Fruit fly (Drosophila melanogaster): ENCODE measurements around the gene Cpr11B.

Gene Cpr11B

dm6 chrX:12592121-12592466, 39.2 kb downstream of the Cpr11B start, which contains the start of gene LIMK1:
Gene LIMK1, minus strand, starts transcription at chrX:12592193.
- TF ChIP-seq Pif1A (GFP tag; optimal IDR thresholded peaks at IDR 0.05) (no peak), CG34367 (tag; optimal IDR thresholded peaks at IDR 0.05) (peak; percentile 12)

dm6 chrX:12595100-12595609, 42.2 kb downstream of the Cpr11B start:
- no peak for TF ChIP-seq CG32121 (GFP tag; IDR thresholded peaks at IDR 0.05)
- no peak for TF ChIP-seq CG13204 (GFP tag; optimal IDR thresholded peaks at IDR 0.05)
- TF ChIP-seq gl (tag; optimal IDR thresholded peaks at IDR 0.05), result no peak
- no peak for TF ChIP-seq CG34367 (tag; optimal IDR thresholded peaks at IDR 0.05)
- TF ChIP-seq Snoo (tag; optimal IDR thresholded peaks at IDR 0.05), result no peak
- TF ChIP-seq Ets98B (GFP tag; IDR thresholded peaks at IDR 0.05), result no peak
- no peak for TF ChIP-seq CG12605 (GFP tag; IDR thresholded peaks at IDR 0.05)
- no peak for TF ChIP-seq CG9948 (tag; optimal IDR thresholded peaks at IDR 0.05)
- no peak for TF ChIP-seq CG10348 (GFP tag; IDR thresholded peaks at IDR 0.05)
- no peak for TF ChIP-seq CG15710 (tag; optimal IDR thresholded peaks at IDR 0.05)
- no peak for TF ChIP-seq CG14655 (GFP tag; optimal IDR thresholded peaks at IDR 0.05)
- TF ChIP-seq Pif1B (GFP tag; optimal IDR thresholded peaks at IDR 0.05), result no peak

- TF ChIP-seq CG32121 (GFP tag; IDR thresholded peaks at IDR 0.05) (no peak), rn (GFP tag; IDR thresholded peaks at IDR 0.05) (no peak), CG9948 (tag; optimal IDR thresholded peaks at IDR 0.05) (peak; percentile 11), Snoo (tag; optimal IDR thresholded peaks at IDR 0.05) (peak; percentile 11), CG15710 (tag; optimal IDR thresholded peaks at IDR 0.05) (peak; percentile 29), CG8159 (tag; optimal IDR thresholded peaks at IDR 0.05) (peak; percentile 29)
Measured at dm6 chrX:12595610-12596336, 42.8 kb downstream of the Cpr11B start, which contains the start of the genes CG1824 and Sec16. Gene CG1824, minus strand, starts transcription at chrX:12595624. Gene Sec16, plus strand, starts transcription at chrX:12596047.

- peak; percentile 76 for TF ChIP-seq Snoo (tag; optimal IDR thresholded peaks at IDR 0.05)
- TF ChIP-seq CG32121 (GFP tag; IDR thresholded peaks at IDR 0.05), result 0 out of 2 replicates have a peak, but pooled peaks have one; percentile 22
- TF ChIP-seq CG12605 (GFP tag; IDR thresholded peaks at IDR 0.05), result peak; percentile 41; the same call in 1 of the 2 replicates
- peak; percentile 92 for TF ChIP-seq EcR (GFP tag; optimal IDR thresholded peaks at IDR 0.05)
- TF ChIP-seq Ets98B (GFP tag; IDR thresholded peaks at IDR 0.05), result peak; percentile 53
- TF ChIP-seq Pif1B (GFP tag; optimal IDR thresholded peaks at IDR 0.05), result peak; percentile 74
- TF ChIP-seq CG13204 (GFP tag; optimal IDR thresholded peaks at IDR 0.05), result no peak
- TF ChIP-seq CG9948 (tag; optimal IDR thresholded peaks at IDR 0.05), result peak; percentile 10
- TF ChIP-seq gl (tag; optimal IDR thresholded peaks at IDR 0.05), result no peak
- peak; percentile 13 for TF ChIP-seq CG15710 (tag; optimal IDR thresholded peaks at IDR 0.05)
Measured at dm6 chrX:12596353-12597107, 43.6 kb downstream of the Cpr11B start.

- TF ChIP-seq Snoo (tag; optimal IDR thresholded peaks at IDR 0.05), result no peak
- TF ChIP-seq CG15710 (tag; optimal IDR thresholded peaks at IDR 0.05), result no peak
- no peak for TF ChIP-seq fd96Ca (GFP tag; IDR thresholded peaks at IDR 0.05)
- no peak for TF ChIP-seq CG14655 (GFP tag; optimal IDR thresholded peaks at IDR 0.05)
- no peak for TF ChIP-seq CG9948 (tag; optimal IDR thresholded peaks at IDR 0.05)
- TF ChIP-seq CG12605 (GFP tag; IDR thresholded peaks at IDR 0.05), result no peak
- no peak for TF ChIP-seq Pif1B (GFP tag; optimal IDR thresholded peaks at IDR 0.05)
- no peak for TF ChIP-seq CG13204 (GFP tag; optimal IDR thresholded peaks at IDR 0.05)
- TF ChIP-seq D1 (tag; optimal IDR thresholded peaks at IDR 0.05), result no peak
- TF ChIP-seq Ets98B (GFP tag; IDR thresholded peaks at IDR 0.05), result no peak
- no peak for TF ChIP-seq rn (GFP tag; IDR thresholded peaks at IDR 0.05)
- no peak for TF ChIP-seq CG8301 (tag; optimal IDR thresholded peaks at IDR 0.05)
- TF ChIP-seq gl (tag; optimal IDR thresholded peaks at IDR 0.05), result no peak
- no peak for TF ChIP-seq CG10348 (GFP tag; IDR thresholded peaks at IDR 0.05)
- TF ChIP-seq CG4496 (GFP tag; IDR thresholded peaks at IDR 0.05), result no peak
- TF ChIP-seq CG8159 (tag; optimal IDR thresholded peaks at IDR 0.05), result no peak
- no peak for TF ChIP-seq CG32121 (GFP tag; IDR thresholded peaks at IDR 0.05)
- no peak for TF ChIP-seq CG17806 (tag; optimal IDR thresholded peaks at IDR 0.05)
Measured at dm6 chrX:12600802-12601793, 48.2 kb downstream of the Cpr11B start.

Data from whole organism, pupa.